Fruit fly (Drosophila melanogaster): ENCODE data around the gene Ir100a.

Ir100a gene

dm6 chr3R:31776583-31777362, 24.0 kb upstream of the Ir100a start, which contains the start of the genes CG2126 and faf (continued):
- TF ChIP-seq CG1529 (GFP tag; optimal IDR thresholded peaks at IDR 0.05) (peak; percentile 45), HmgD (GFP tag; optimal IDR thresholded peaks at IDR 0.05) (no peak), CG3726 (GFP tag; IDR thresholded peaks at IDR 0.05) (peak; percentile 62; the same call in 1 of the 3 replicates), Ssrp (tag; optimal IDR thresholded peaks at IDR 0.05) (peak; percentile 80), Ets65A (GFP tag) (peak; percentile 82), stc (GFP tag; IDR thresholded peaks at IDR 0.05) (peak; percentile 61), CG14050 (GFP tag; IDR thresholded peaks at IDR 0.05) (peak; percentile 56; the same call in 2 of the 3 replicates), CG1024 (GFP tag; IDR thresholded peaks at IDR 0.05) (no peak), CG6254 (GFP tag; optimal IDR thresholded peaks at IDR 0.05) (peak; percentile 26), sc (optimal IDR thresholded peaks at IDR 0.05) (no peak), sc (GFP tag; optimal IDR thresholded peaks at IDR 0.05) (peak; percentile 36), bowl (GFP tag; IDR thresholded peaks at IDR 0.05) (0 out of 2 replicates have a peak, but pooled peaks have one; percentile 32), NC2β (GFP tag; optimal IDR thresholded peaks at IDR 0.05) (peak; percentile 49), gsb-n (tag; optimal IDR thresholded peaks at IDR 0.05) (peak; percentile 67), CG11696 (GFP tag; IDR thresholded peaks at IDR 0.05) (peak; percentile 51), CG14710 (tag; optimal IDR thresholded peaks at IDR 0.05) (peak; percentile 86), CG31224 (GFP tag; IDR thresholded peaks at IDR 0.05) (peak; percentile 51; the same call in 1 of the 2 replicates), CrebB (tag; optimal IDR thresholded peaks at IDR 0.05) (no peak), zfh1 (GFP tag; IDR thresholded peaks at IDR 0.05) (peak; percentile 72; the same call in 2 of the 3 replicates), inv (GFP tag; IDR thresholded peaks at IDR 0.05; ENCODE audit: partially characterized antibody) (peak; percentile 31; the same call in 1 of the 2 replicates), CG11560 (tag; IDR thresholded peaks at IDR 0.05) (0 out of 3 replicates have a peak, but pooled peaks have one; percentile 34), Max (GFP tag; optimal IDR thresholded peaks at IDR 0.05) (peak; percentile 55), trem (tag; optimal IDR thresholded peaks at IDR 0.05) (peak; percentile 80), Adf1 (GFP tag; IDR thresholded peaks at IDR 0.05) (peak; percentile 18; the same call in 1 of the 2 replicates), Dek (tag; optimal IDR thresholded peaks at IDR 0.05) (peak; percentile 79), CG13775 (GFP tag; optimal IDR thresholded peaks at IDR 0.05) (peak; percentile 79), CG6689 (GFP tag; IDR thresholded peaks at IDR 0.05) (peak; percentile 82), croc (GFP tag; conservative IDR thresholded peaks at IDR 0.05) (0 out of 3 replicates have a peak, but pooled peaks have one; percentile 35), E2f1 (GFP tag; IDR thresholded peaks at IDR 0.05) (peak; percentile 66), CG5953 (GFP tag; IDR thresholded peaks at IDR 0.05) (0 out of 2 replicates have a peak, but pooled peaks have one; percentile 29), corto (GFP tag; optimal IDR thresholded peaks at IDR 0.05) (no peak), Bdp1 (GFP tag; optimal IDR thresholded peaks at IDR 0.05) (peak; percentile 46), da (GFP tag; optimal IDR thresholded peaks at IDR 0.05) (no peak), CG33213 (GFP tag; optimal IDR thresholded peaks at IDR 0.05) (peak; percentile 24), H15 (GFP tag; IDR thresholded peaks at IDR 0.05) (peak; percentile 55; the same call in 1 of the 3 replicates), Lhr (GFP tag; optimal IDR thresholded peaks at IDR 0.05) (peak; percentile 38), CG3838 (GFP tag; optimal IDR thresholded peaks at IDR 0.05) (no peak), ranshi (GFP tag; IDR thresholded peaks at IDR 0.05) (peak; percentile 73), CG12942 (GFP tag; optimal IDR thresholded peaks at IDR 0.05) (peak; percentile 83), kni (GFP tag; optimal IDR thresholded peaks at IDR 0.05) (peak; percentile 56), toy (GFP tag; IDR thresholded peaks at IDR 0.05) (no peak), Aef1 (GFP tag; IDR thresholded peaks at IDR 0.05) (peak; percentile 61; the same call in 2 of the 3 replicates), CG3407 (GFP tag; optimal IDR thresholded peaks at IDR 0.05) (peak; percentile 65), CG10274 (GFP tag; optimal IDR thresholded peaks at IDR 0.05) (no peak), CG8944 (GFP tag; optimal IDR thresholded peaks at IDR 0.05) (peak; percentile 31), CG5245 (GFP tag; optimal IDR thresholded peaks at IDR 0.05) (peak; percentile 70), CG3995 (GFP tag; optimal IDR thresholded peaks at IDR 0.05) (peak; percentile 39), mirr (GFP tag; optimal IDR thresholded peaks at IDR 0.05) (peak; percentile 47), row (GFP tag; IDR thresholded peaks at IDR 0.05) (peak; percentile 84), chif (GFP tag; optimal IDR thresholded peaks at IDR 0.05) (peak in 1 of 2 experiments; percentile 39)

Measured in whole organism, embryonic.